Fruit fly (Drosophila melanogaster) whole organism, adult: ENCODE results near the gene eIF5B.

Experiments used
- CG11617 ChIP-seq: fragments of 200-800 bp; sonication (Bioruptor generic); optimal IDR thresholded peaks from 2 replicates; lab custom pipeline; 2017; ENCODE audit warnings: mild to moderate bottlenecking, missing biosample characterization, missing genetic modification reagents, missing genetic modification characterization
- CG12768 ChIP-seq: fragments of 200-800 bp; sonication (Bioruptor generic); optimal IDR thresholded peaks from 2 replicates; lab custom pipeline; 2017; ENCODE audit warnings: missing biosample characterization, missing genetic modification characterization, mild to moderate bottlenecking, moderate library complexity, missing genetic modification reagents
- CG14711 ChIP-seq: fragments of 200-800 bp; sonication (Bioruptor generic); optimal IDR thresholded peaks from 2 replicates; lab custom pipeline; 2018; ENCODE audit warnings: missing biosample characterization, mild to moderate bottlenecking, missing genetic modification characterization, moderate library complexity
- CG33017 ChIP-seq: fragments of 200-800 bp; sonication (Bioruptor generic); optimal IDR thresholded peaks from 2 replicates; lab custom pipeline; 2018; ENCODE audit warnings: missing biosample characterization, mild to moderate bottlenecking, missing genetic modification characterization, moderate library complexity
- CG5204 ChIP-seq: fragments of 200-800 bp; sonication (Bioruptor generic); optimal IDR thresholded peaks from 2 replicates; lab custom pipeline; 2016; ENCODE audit warnings: missing biosample characterization, missing genetic modification characterization
- CG7045 ChIP-seq: fragments of 200-800 bp; sonication (Bioruptor generic); optimal IDR thresholded peaks from 2 replicates; lab custom pipeline; 2017; ENCODE audit warnings: missing biosample characterization, mild to moderate bottlenecking, missing genetic modification characterization
- Hr96 ChIP-seq: fragments of 200-800 bp; sonication (Bioruptor generic); optimal IDR thresholded peaks from 2 replicates; lab custom pipeline; 2016; ENCODE audit warnings: missing biosample characterization, missing genetic modification characterization

DNA sequence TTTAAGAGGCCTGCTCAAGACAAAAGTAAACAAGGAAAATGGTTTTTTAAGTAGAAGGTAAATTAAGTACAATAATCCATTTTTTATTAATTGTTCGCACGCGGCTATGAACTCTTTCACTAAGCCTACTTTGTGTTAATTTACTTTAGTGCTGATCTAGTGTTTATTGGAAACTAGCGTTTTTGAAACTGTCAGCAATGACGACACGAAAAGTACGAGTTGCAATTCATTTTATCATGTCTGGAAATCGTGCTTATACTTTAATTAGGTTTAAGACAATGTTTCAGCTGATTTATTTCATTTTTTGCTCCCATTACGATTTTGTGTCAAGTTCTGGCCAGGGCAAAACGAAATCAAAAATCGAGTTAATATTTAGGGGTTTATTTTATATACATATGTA lies 52.5 kb downstream of the eIF5B start:
- TF ChIP-seq CG14711 (tag; lab: Kevin White, UChicago) (no peak), CG11617 (no peak), CG5204 (GFP tag; lab: Kevin White, UChicago) (no peak), CG33017 (tag; lab: Kevin White, UChicago) (no peak), CG7045 (GFP tag; lab: Kevin White, UChicago) (no peak), CG12768 (GFP tag; lab: Kevin White, UChicago) (no peak), Hr96 (GFP tag; lab: Kevin White, UChicago) (no peak)
